Fruit fly (Drosophila melanogaster) whole organism, embryonic: ENCODE measurements around the gene PGRP-LE.

Experiments used
- BEAF-32 ChIP-seq: fragments of 200-800 bp; sonication (Bioruptor generic); optimal IDR thresholded peaks from 3 replicates; lab custom pipeline; 2017; ENCODE audit warnings: missing biosample characterization, missing genetic modification characterization, mild to moderate bottlenecking, moderate library complexity, missing genetic modification reagents
- CG10979 ChIP-seq: fragments of 200-800 bp; sonication (Bioruptor generic); optimal IDR thresholded peaks from 2 replicates; lab custom pipeline; 2018; ENCODE audit warnings: missing biosample characterization, mild to moderate bottlenecking, missing genetic modification characterization, moderate library complexity
- CG11247 ChIP-seq: fragments of 200-800 bp; sonication (Bioruptor generic); IDR thresholded peaks from 2 replicates; pipeline ENCODE4 v1.3.6; 2022; ENCODE audit warnings: missing biosample characterization, missing genetic modification characterization
- CG12155 ChIP-seq: fragments of 200-800 bp; sonication (Bioruptor generic); optimal IDR thresholded peaks from 3 replicates; lab custom pipeline; 2016; ENCODE audit warnings: missing biosample characterization, missing genetic modification characterization
- CG14710 ChIP-seq: fragments of 200-800 bp; sonication (Bioruptor generic); optimal IDR thresholded peaks from 3 replicates; lab custom pipeline; 2019; ENCODE audit warnings: missing biosample characterization, mild to moderate bottlenecking, missing genetic modification characterization, moderate library complexity
- CG1603 ChIP-seq: fragments of 200-800 bp; sonication (Bioruptor generic); optimal IDR thresholded peaks from 2 replicates; lab custom pipeline; 2019; ENCODE audit warnings: missing biosample characterization, mild to moderate bottlenecking, missing genetic modification characterization, moderate library complexity
- CG17361 ChIP-seq: fragments of 200-800 bp; sonication (Bioruptor generic); IDR thresholded peaks from 3 replicates; pipeline ENCODE4 v1.3.6; 2022; ENCODE audit warnings: missing biosample characterization, missing genetic modification characterization
- CG17829 ChIP-seq: fragments of 200-800 bp; optimal IDR thresholded peaks from 2 replicates; lab custom pipeline; 2019; ENCODE audit warnings: missing biosample characterization, mild to moderate bottlenecking, missing genetic modification characterization, moderate library complexity
- CG17912 ChIP-seq: fragments of 200-800 bp; sonication (Bioruptor generic); optimal IDR thresholded peaks from 2 replicates; lab custom pipeline; 2018; ENCODE audit warnings: missing biosample characterization, mild to moderate bottlenecking, missing genetic modification characterization
- CG30020 ChIP-seq: fragments of 200-800 bp; optimal IDR thresholded peaks from 2 replicates; lab custom pipeline; 2019; ENCODE audit warnings: missing biosample characterization, mild to moderate bottlenecking, missing genetic modification characterization, moderate library complexity
- CG30403 ChIP-seq: fragments of 200-800 bp; sonication (Bioruptor generic); optimal IDR thresholded peaks from 3 replicates; lab custom pipeline; 2016; ENCODE audit warnings: missing biosample characterization, missing genetic modification characterization
- CG4360 ChIP-seq: fragments of 200-800 bp; sonication (Bioruptor generic); IDR thresholded peaks from 2 replicates; pipeline ENCODE4 v1.3.6; 2022; ENCODE audit warnings: missing biosample characterization, missing genetic modification characterization
- CG7271 ChIP-seq: fragments of 200-800 bp; sonication (Bioruptor generic); optimal IDR thresholded peaks from 2 replicates; lab custom pipeline; 2018; ENCODE audit warnings: missing biosample characterization, mild to moderate bottlenecking, missing genetic modification characterization, moderate library complexity
- CG7357 ChIP-seq: fragments of 200-800 bp; sonication (Bioruptor generic); IDR thresholded peaks from 3 replicates; pipeline ENCODE4 v1.3.6; 2022; ENCODE audit warnings: missing biosample characterization, missing genetic modification characterization
- CG8924 ChIP-seq: fragments of 200-800 bp; optimal IDR thresholded peaks from 3 replicates; lab custom pipeline; 2019; ENCODE audit warnings: missing biosample characterization, mild to moderate bottlenecking, missing genetic modification characterization, moderate library complexity
- CG9727 ChIP-seq: fragments of 200-800 bp; sonication (Bioruptor generic); optimal IDR thresholded peaks from 3 replicates; lab custom pipeline; 2017; ENCODE audit warnings: missing biosample characterization, mild to moderate bottlenecking, missing genetic modification characterization
- D19B ChIP-seq: fragments of 200-800 bp; sonication (Bioruptor generic); optimal IDR thresholded peaks from 2 replicates; lab custom pipeline; 2017; ENCODE audit warnings: missing biosample characterization, mild to moderate bottlenecking, missing genetic modification characterization
- Dip3 ChIP-seq: fragments of 200-800 bp; sonication (Bioruptor generic); optimal IDR thresholded peaks from 3 replicates; lab custom pipeline; 2016; ENCODE audit warnings: missing biosample characterization, missing genetic modification characterization
- Dll ChIP-seq: fragments of 200-800 bp; sonication (Bioruptor generic); IDR thresholded peaks from 4 replicates; pipeline ENCODE4 v1.3.6; 2022; ENCODE audit warnings: missing biosample characterization, missing genetic modification characterization; ENCODE audit not compliant: partially characterized antibody
- Dref ChIP-seq: fragments of 200-800 bp; sonication (Bioruptor generic); IDR thresholded peaks from 2 replicates; pipeline ENCODE4 v1.3.6; 2022; ENCODE audit warnings: missing biosample characterization, missing genetic modification characterization
- Fer1 ChIP-seq: fragments of 200-800 bp; sonication (Bioruptor generic); optimal IDR thresholded peaks from 2 replicates; lab custom pipeline; 2017; ENCODE audit warnings: missing biosample characterization, mild to moderate bottlenecking, missing genetic modification characterization
- HLH3B ChIP-seq: fragments of 200-800 bp; sonication (Bioruptor generic); IDR thresholded peaks from 2 replicates; pipeline ENCODE4 v1.3.6; 2022; ENCODE audit warnings: missing biosample characterization, missing genetic modification characterization
- HmgZ ChIP-seq: fragments of 200-800 bp; sonication (Bioruptor generic); optimal IDR thresholded peaks from 2 replicates; lab custom pipeline; 2018; ENCODE audit warnings: missing biosample characterization, mild to moderate bottlenecking, missing genetic modification characterization
- MBD-R2 ChIP-seq: fragments of 200-800 bp; sonication (Bioruptor generic); IDR thresholded peaks from 2 replicates; pipeline ENCODE4 v1.3.6; 2022; ENCODE audit warnings: missing biosample characterization, missing genetic modification characterization
- MTF-1 ChIP-seq: fragments of 200-800 bp; sonication (Bioruptor generic); optimal IDR thresholded peaks from 2 replicates; lab custom pipeline; 2018; ENCODE audit warnings: missing biosample characterization, mild to moderate bottlenecking, missing genetic modification characterization, borderline replicate concordance
- Max ChIP-seq: fragments of 200-800 bp; sonication (Bioruptor generic); optimal IDR thresholded peaks from 2 replicates; lab custom pipeline; 2016; ENCODE audit warnings: missing biosample characterization, mild to moderate bottlenecking, missing genetic modification characterization
- Myb ChIP-seq: fragments of 200-800 bp; sonication (Bioruptor generic); optimal IDR thresholded peaks from 2 replicates; lab custom pipeline; 2016; ENCODE audit warnings: missing biosample characterization, missing genetic modification characterization
- Poxn ChIP-seq: fragments of 200-800 bp; sonication (Bioruptor generic); IDR thresholded peaks from 2 replicates; pipeline ENCODE4 v1.3.6; 2022; ENCODE audit warnings: missing biosample characterization, missing genetic modification characterization
- Vsx1 ChIP-seq: fragments of 200-800 bp; sonication (Bioruptor generic); optimal IDR thresholded peaks from 2 replicates; lab custom pipeline; 2017; ENCODE audit warnings: missing biosample characterization, mild to moderate bottlenecking, missing genetic modification characterization, missing genetic modification reagents
- Xrp1 ChIP-seq: fragments of 200-800 bp; sonication (Bioruptor generic); IDR thresholded peaks from 2 replicates; pipeline ENCODE4 v1.3.6; 2022; ENCODE audit warnings: missing biosample characterization, missing genetic modification characterization
- cas ChIP-seq: fragments of 200-800 bp; sonication (Bioruptor generic); IDR thresholded peaks from 2 replicates; pipeline ENCODE4 v1.3.6; 2022; ENCODE audit warnings: missing biosample characterization, missing genetic modification characterization
- chinmo ChIP-seq: fragments of 200-800 bp; sonication (Bioruptor generic); IDR thresholded peaks from 4 replicates; pipeline ENCODE4 v1.3.6; 2022; ENCODE audit warnings: missing biosample characterization, missing genetic modification characterization; ENCODE audit not compliant: partially characterized antibody
- da ChIP-seq: fragments of 200-800 bp; sonication (Bioruptor generic); optimal IDR thresholded peaks from 2 replicates; lab custom pipeline; 2016; ENCODE audit warnings: missing biosample characterization, missing genetic modification characterization
- dan ChIP-seq: fragments of 200-800 bp; sonication (Bioruptor generic); IDR thresholded peaks from 2 replicates; pipeline ENCODE4 v1.3.6; 2022; ENCODE audit warnings: missing biosample characterization, missing genetic modification characterization
- dm ChIP-seq: fragments of 200-800 bp; sonication (Bioruptor generic); optimal IDR thresholded peaks from 3 replicates; lab custom pipeline; 2016; ENCODE audit warnings: missing biosample characterization, missing genetic modification characterization
- dmrt99B ChIP-seq: fragments of 200-800 bp; sonication (Bioruptor generic); optimal IDR thresholded peaks from 2 replicates; lab custom pipeline; 2018; ENCODE audit warnings: missing biosample characterization, mild to moderate bottlenecking, missing genetic modification characterization, moderate library complexity
- insv ChIP-seq, 2 experiments: fragments of 200-800 bp; sonication (Bioruptor generic); optimal IDR thresholded peaks; 3 replicates each; lab custom pipeline; 2016 to 2018; ENCODE audit warnings: missing biosample characterization in 2 of 2, missing genetic modification characterization in 2 of 2
- lilli ChIP-seq: fragments of 200-800 bp; sonication (Bioruptor generic); optimal IDR thresholded peaks from 3 replicates; lab custom pipeline; 2016; ENCODE audit warnings: missing biosample characterization, missing genetic modification characterization
- lola ChIP-seq, 3 experiments: fragments of >200 bp in 2 of 3; fragments of 200-800 bp in 1 of 3; sonication (Bioruptor generic) in 1 of 3; optimal IDR thresholded peaks; 2 replicates each; lab custom pipeline; 2017 to 2019; ENCODE audit warnings: missing biosample characterization in 3 of 3, missing genetic modification characterization in 3 of 3, mild to moderate bottlenecking in 1 of 3, moderate library complexity in 1 of 3
- nerfin-1 ChIP-seq: fragments of 200-800 bp; sonication (Bioruptor generic); optimal IDR thresholded peaks from 3 replicates; lab custom pipeline; 2019; ENCODE audit warnings: missing biosample characterization, mild to moderate bottlenecking, missing genetic modification characterization, moderate library complexity
- prd ChIP-seq, 3 experiments: fragments of >200 bp in 2 of 3; fragments of 200-800 bp in 1 of 3; sonication (Bioruptor generic) in 1 of 3; optimal IDR thresholded peaks in 2 of 3; IDR thresholded peaks in 1 of 3; 2 replicates in 2 of 3; 3 replicates in 1 of 3; pipeline versions ENCODE4 v1.3.6 to Lab custom; 2017 to 2022; ENCODE audit warnings: missing biosample characterization in 1 of 3, missing genetic modification characterization in 1 of 3
- run ChIP-seq: fragments of 200-800 bp; sonication (Bioruptor generic); optimal IDR thresholded peaks from 3 replicates; lab custom pipeline; 2018; ENCODE audit warnings: missing biosample characterization, mild to moderate bottlenecking, missing genetic modification characterization
- sens-2 ChIP-seq: fragments of 200-800 bp; sonication (Bioruptor generic); IDR thresholded peaks from 2 replicates; pipeline ENCODE4 v1.3.6; 2022; ENCODE audit warnings: missing biosample characterization, missing genetic modification characterization
- seq ChIP-seq: fragments of 200-800 bp; sonication (Bioruptor generic); IDR thresholded peaks from 2 replicates; pipeline ENCODE4 v1.3.6; 2022; ENCODE audit warnings: missing biosample characterization, missing genetic modification characterization
- sug ChIP-seq: fragments of 200-800 bp; optimal IDR thresholded peaks from 2 replicates; lab custom pipeline; 2019; ENCODE audit warnings: missing biosample characterization, mild to moderate bottlenecking, missing genetic modification characterization, moderate library complexity
- toy ChIP-seq: fragments of 200-800 bp; sonication (Bioruptor generic); IDR thresholded peaks from 2 replicates; pipeline ENCODE4 v1.3.6; 2022; ENCODE audit warnings: missing biosample characterization, missing genetic modification characterization
- unc-4 ChIP-seq: fragments of 200-800 bp; sonication (Bioruptor generic); IDR thresholded peaks from 2 replicates; pipeline ENCODE4 v1.3.6; 2022; ENCODE audit warnings: missing biosample characterization, missing genetic modification characterization; ENCODE audit not compliant: partially characterized antibody
- zen ChIP-seq: fragments of 200-800 bp; sonication (Bioruptor generic); optimal IDR thresholded peaks from 3 replicates; lab custom pipeline; 2018; ENCODE audit warnings: missing biosample characterization, mild to moderate bottlenecking, missing genetic modification characterization, moderate library complexity

PGRP-LE gene

dm6 chrX:15852815-15853542 is 49.3 kb upstream of the PGRP-LE start, which contains the start of the genes UBL3 and CG15914 (continued):
- TF ChIP-seq prd (optimal IDR thresholded peaks at IDR 0.05; lab: Kevin White, UChicago) (no peak), prd (GFP tag; IDR thresholded peaks at IDR 0.05; lab: Robert Waterston, UW) (no peak), sug (tag; lab: Kevin White, UChicago) (peak; percentile 30), zen (tag; lab: Kevin White, UChicago) (peak; percentile 9), Xrp1 (no peak), unc-4 (GFP tag; lab: Robert Waterston, UW) (0 out of 2 replicates have a peak, but pooled peaks have one; percentile 34), CG12155 (no peak), lola (GFP tag; optimal IDR thresholded peaks at IDR 0.05; lab: Kevin White, UChicago) (peak in 1 of 3 experiments; percentile 4), HmgZ (tag; lab: Kevin White, UChicago) (peak; percentile 58), MBD-R2 (GFP tag; lab: Robert Waterston, UW) (peak; percentile 45), CG7271 (no peak), CG8924 (peak; percentile 44), CG9727 (peak; percentile 39), dan (GFP tag; lab: Robert Waterston, UW) (no peak), Max (peak; percentile 24), Vsx1 (GFP tag; lab: Kevin White, UChicago) (peak; percentile 12), MTF-1 (GFP tag; lab: Kevin White, UChicago) (peak; percentile 67), CG30020 (tag; lab: Kevin White, UChicago) (peak; percentile 82), dm (no peak), sens-2 (GFP tag; lab: Robert Waterston, UW) (no peak), Myb (GFP tag; lab: Kevin White, UChicago) (peak; percentile 10), run (no peak), CG17829 (tag; lab: Kevin White, UChicago) (peak; percentile 36), Dll (GFP tag; lab: Robert Waterston, UW) (0 out of 4 replicates have a peak, but pooled peaks have one; percentile 32), insv (GFP tag; optimal IDR thresholded peaks at IDR 0.05; lab: Kevin White, UChicago) (peak in 1 of 2 experiments; percentile 34), CG17912 (GFP tag; lab: Kevin White, UChicago) (no peak), D19B (GFP tag; lab: Kevin White, UChicago) (no peak), Dip3 (GFP tag; lab: Kevin White, UChicago) (no peak), BEAF-32 (GFP tag; lab: Kevin White, UChicago) (peak; percentile 57), CG17361 (GFP tag; lab: Robert Waterston, UW) (peak; percentile 39; the same call in 2 of the 3 replicates), CG10979 (tag; lab: Kevin White, UChicago) (no peak), seq (GFP tag; lab: Robert Waterston, UW) (no peak), CG1603 (tag; lab: Kevin White, UChicago) (peak; percentile 80), cas (no peak), CG14710 (tag; lab: Kevin White, UChicago) (peak; percentile 72), nerfin-1 (peak; percentile 82), toy (GFP tag; lab: Robert Waterston, UW) (no peak), CG4360 (no peak), HLH3B (no peak), CG7357 (0 out of 3 replicates have a peak, but pooled peaks have one; percentile 22), Fer1 (GFP tag; lab: Kevin White, UChicago) (no peak), CG30403 (GFP tag; lab: Kevin White, UChicago) (peak; percentile 10), lilli (peak; percentile 14), chinmo (GFP tag; lab: Robert Waterston, UW) (0 out of 4 replicates have a peak, but pooled peaks have one; percentile 59), dmrt99B (tag; lab: Kevin White, UChicago) (no peak), Poxn (GFP tag; lab: Robert Waterston, UW) (no peak), Dref (peak; percentile 32), CG11247 (no peak), da (GFP tag; lab: Kevin White, UChicago) (no peak)
